Worm (Caenorhabditis elegans) whole organism, L2 larva: ENCODE results near the gene T24D5.2.

Source experiments
- C34F6.9 ChIP-seq: fragments of 150-350 bp; optimal IDR thresholded peaks from 2 replicates; lab custom pipeline; 2014; ENCODE audit warnings: missing biosample characterization, missing genetic modification characterization
- F13H6.1 ChIP-seq: sonication (generic microtip); optimal IDR thresholded peaks from 2 replicates; lab custom pipeline; 2016; ENCODE audit warnings: missing genetic modification characterization, missing compliant biosample characterization
- alr-1 ChIP-seq: fragments of 150-350 bp; optimal IDR thresholded peaks from 2 replicates; lab custom pipeline; 2014; ENCODE audit warnings: missing biosample characterization, missing genetic modification characterization
- ama-1 ChIP-seq: fragments of 150-350 bp; optimal IDR thresholded peaks from 2 replicates; lab custom pipeline; 2018; ENCODE audit warnings: inconsistent platforms
- ceh-16 ChIP-seq: fragments of 150-350 bp; optimal IDR thresholded peaks from 2 replicates; lab custom pipeline; 2014; ENCODE audit warnings: missing biosample characterization, missing genetic modification characterization
- ceh-82 ChIP-seq: fragments of 150-350 bp; optimal IDR thresholded peaks from 2 replicates; lab custom pipeline; 2014; ENCODE audit warnings: missing biosample characterization, missing genetic modification characterization
- crh-2 ChIP-seq: sonication (generic microtip); optimal IDR thresholded peaks from 2 replicates; lab custom pipeline; 2017; ENCODE audit warnings: missing biosample characterization, missing genetic modification characterization
- dmd-4 ChIP-seq: sonication (generic microtip); optimal IDR thresholded peaks from 2 replicates; lab custom pipeline; 2017; ENCODE audit warnings: missing biosample characterization, missing genetic modification characterization
- egl-27 ChIP-seq: sonication (generic microtip); optimal IDR thresholded peaks from 3 replicates; lab custom pipeline; 2017; ENCODE audit warnings: missing biosample characterization, missing genetic modification reagents, missing genetic modification characterization
- elt-1 ChIP-seq: fragments of 150-350 bp; optimal IDR thresholded peaks from 2 replicates; lab custom pipeline; 2014; ENCODE audit warnings: missing biosample characterization, missing genetic modification characterization
- elt-3 ChIP-seq: sonication (generic microtip); optimal IDR thresholded peaks from 2 replicates; lab custom pipeline; 2017; ENCODE audit warnings: missing biosample characterization, missing genetic modification characterization
- fos-1 ChIP-seq: fragments of 150-350 bp; optimal IDR thresholded peaks from 2 replicates; lab custom pipeline; 2014; ENCODE audit warnings: missing biosample characterization, missing genetic modification characterization
- gmeb-1 ChIP-seq: fragments of 150-350 bp; optimal IDR thresholded peaks from 2 replicates; lab custom pipeline; 2014; ENCODE audit warnings: missing biosample characterization, missing genetic modification characterization
- lsy-2 ChIP-seq, 2 experiments: fragments of 150-350 bp in 1 of 2; sonication (generic microtip) in 1 of 2; optimal IDR thresholded peaks; 2 replicates each; lab custom pipeline; 2014 to 2017; ENCODE audit warnings: missing biosample characterization in 2 of 2, missing genetic modification characterization in 2 of 2
- mab-5 ChIP-seq: fragments of 150-350 bp; optimal IDR thresholded peaks from 2 replicates; lab custom pipeline; 2014; ENCODE audit warnings: missing biosample characterization, missing genetic modification characterization
- mbf-1 ChIP-seq: sonication (generic microtip); optimal IDR thresholded peaks from 2 replicates; lab custom pipeline; 2017; ENCODE audit warnings: missing biosample characterization, missing genetic modification characterization
- mdl-1 ChIP-seq, 2 experiments: fragments of 150-350 bp in 1 of 2; sonication (generic microtip) in 1 of 2; optimal IDR thresholded peaks; 2 replicates each; lab custom pipeline; 2017; ENCODE audit warnings: missing biosample characterization in 2 of 2, missing genetic modification characterization in 2 of 2
- nhr-10 ChIP-seq: sonication (generic microtip); optimal IDR thresholded peaks from 2 replicates; lab custom pipeline; 2017; ENCODE audit warnings: missing biosample characterization, missing genetic modification characterization
- nhr-129 ChIP-seq: fragments of 150-350 bp; optimal IDR thresholded peaks from 2 replicates; lab custom pipeline; 2014; ENCODE audit warnings: missing biosample characterization, missing genetic modification characterization
- nhr-21 ChIP-seq: fragments of 150-350 bp; optimal IDR thresholded peaks from 2 replicates; lab custom pipeline; 2014; ENCODE audit warnings: missing biosample characterization, missing genetic modification characterization
- nhr-237 ChIP-seq: fragments of 150-350 bp; optimal IDR thresholded peaks from 2 replicates; lab custom pipeline; 2014; ENCODE audit warnings: missing biosample characterization, missing genetic modification characterization
- nhr-25 ChIP-seq: fragments of 150-350 bp; sonication (generic microtip); optimal IDR thresholded peaks from 3 replicates; lab custom pipeline; 2014; ENCODE audit warnings: missing biosample characterization, missing genetic modification characterization
- peb-1 ChIP-seq: fragments of 150-350 bp; optimal IDR thresholded peaks from 2 replicates; lab custom pipeline; 2014; ENCODE audit warnings: missing biosample characterization, missing genetic modification characterization
- sem-4 ChIP-seq: fragments of 150-350 bp; optimal IDR thresholded peaks from 2 replicates; lab custom pipeline; 2014; ENCODE audit warnings: missing biosample characterization, missing genetic modification reagents, missing genetic modification characterization
- sma-3 ChIP-seq: sonication (generic microtip); optimal IDR thresholded peaks from 2 replicates; lab custom pipeline; 2016; ENCODE audit warnings: missing genetic modification reagents, missing genetic modification characterization, missing compliant biosample characterization
- sma-9 ChIP-seq, 2 experiments: fragments of 150-350 bp in 1 of 2; sonication (generic microtip) in 1 of 2; optimal IDR thresholded peaks; 2 replicates each; lab custom pipeline; 2014 to 2016; ENCODE audit warnings: missing genetic modification characterization in 2 of 2, mild to moderate bottlenecking in 1 of 2, missing biosample characterization in 1 of 2, missing compliant biosample characterization in 1 of 2, missing genetic modification reagents in 1 of 2, moderate library complexity in 1 of 2
- unc-39 ChIP-seq: fragments of 150-350 bp; optimal IDR thresholded peaks from 2 replicates; lab custom pipeline; 2014; ENCODE audit warnings: missing biosample characterization, missing genetic modification characterization
- unc-55 ChIP-seq: fragments of 150-350 bp; sonication (generic microtip); optimal IDR thresholded peaks from 3 replicates; lab custom pipeline; 2014; ENCODE audit warnings: missing biosample characterization, missing genetic modification reagents, missing genetic modification characterization
- unc-62 ChIP-seq: fragments of 150-350 bp; optimal IDR thresholded peaks from 2 replicates; lab custom pipeline; 2014; ENCODE audit warnings: missing biosample characterization, missing genetic modification reagents, missing genetic modification characterization
- ztf-11 ChIP-seq: sonication (generic microtip); optimal IDR thresholded peaks from 2 replicates; lab custom pipeline; 2017; ENCODE audit warnings: missing biosample characterization, missing genetic modification characterization

T24D5.2 gene

ce11 chrX:12630005-12630404, 43.8 kb upstream of the T24D5.2 start:
- TF ChIP-seq lsy-2 (tag; optimal IDR thresholded peaks at IDR 0.05; lab: Kevin White, UChicago) = no peak

- TF ChIP-seq unc-55 (peak; percentile 27), mab-5 (tag; lab: Kevin White, UChicago) (no peak), nhr-237 (no peak), fos-1 (tag; lab: Kevin White, UChicago) (no peak), peb-1 (no peak), F13H6.1 (peak; percentile 30), lsy-2 (tag; optimal IDR thresholded peaks at IDR 0.05; lab: Kevin White, UChicago) (peak in 1 of 2 experiments; percentile 27), nhr-129 (tag; lab: Kevin White, UChicago) (peak; percentile 55), egl-27 (tag; lab: Kevin White, UChicago) (no peak), elt-1 (tag; lab: Kevin White, UChicago) (no peak), ceh-16 (tag; lab: Kevin White, UChicago) (peak; percentile 16), C34F6.9 (tag; lab: Kevin White, UChicago) (peak; percentile 47), sma-9 (GFP tag; optimal IDR thresholded peaks at IDR 0.05; lab: Kevin White, UChicago) (peak; percentile 53), sma-9 (tag; optimal IDR thresholded peaks at IDR 0.05; lab: Kevin White, UChicago) (no peak), mdl-1 (tag; optimal IDR thresholded peaks at IDR 0.05; lab: Kevin White, UChicago) (peak; percentile 71 to 75)
Measured at ce11 chrX:12629257-12629656, 43.0 kb upstream of the T24D5.2 start.

DNA sequence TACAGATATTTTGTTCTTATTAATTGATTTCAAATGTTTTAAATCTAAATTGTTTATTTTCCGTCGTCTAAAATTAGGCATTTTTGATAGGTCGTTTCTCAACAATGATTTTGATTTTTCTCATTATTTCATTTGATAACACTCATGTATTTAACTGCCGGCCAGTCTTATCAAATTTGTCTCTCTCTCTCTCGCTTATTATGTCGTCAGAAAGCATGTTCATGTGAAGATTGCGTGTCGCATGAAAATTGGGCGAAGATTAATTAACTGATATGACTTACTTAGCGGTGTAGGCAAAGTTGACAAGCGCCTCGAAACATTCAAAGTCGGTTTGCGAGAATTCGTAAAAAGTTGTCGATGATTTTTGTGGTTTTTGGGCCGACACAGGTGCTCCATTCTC, 41.5 kb upstream of the T24D5.2 start:
- TF ChIP-seq elt-3 (tag; lab: Kevin White, UChicago) (no peak), fos-1 (tag; lab: Kevin White, UChicago) (peak; percentile 94), mdl-1 (tag; optimal IDR thresholded peaks at IDR 0.05; lab: Kevin White, UChicago) (no peak), gmeb-1 (tag; lab: Kevin White, UChicago) (peak; percentile 22), F13H6.1 (no peak), sma-9 (GFP tag; optimal IDR thresholded peaks at IDR 0.05; lab: Kevin White, UChicago) (peak; percentile 92), sma-9 (tag; optimal IDR thresholded peaks at IDR 0.05; lab: Kevin White, UChicago) (no peak), sem-4 (tag; lab: Kevin White, UChicago) (no peak), sma-3 (peak; percentile 55), unc-55 (no peak), crh-2 (tag; lab: Kevin White, UChicago) (peak; percentile 59), mbf-1 (tag; lab: Kevin White, UChicago) (no peak), ceh-82 (tag; lab: Kevin White, UChicago) (no peak), nhr-21 (tag; lab: Kevin White, UChicago) (peak; percentile 38), ztf-11 (tag; lab: Kevin White, UChicago) (no peak), nhr-129 (tag; lab: Kevin White, UChicago) (peak; percentile 25)

- TF ChIP-seq unc-62 (GFP tag; lab: Kevin White, UChicago) (no peak), nhr-10 (tag; lab: Kevin White, UChicago) (no peak), peb-1 (no peak), unc-39 (tag; lab: Kevin White, UChicago) (no peak), elt-1 (tag; lab: Kevin White, UChicago) (no peak)
Measured at ce11 chrX:12620310-12620709, 34.1 kb upstream of the T24D5.2 start.

DNA sequence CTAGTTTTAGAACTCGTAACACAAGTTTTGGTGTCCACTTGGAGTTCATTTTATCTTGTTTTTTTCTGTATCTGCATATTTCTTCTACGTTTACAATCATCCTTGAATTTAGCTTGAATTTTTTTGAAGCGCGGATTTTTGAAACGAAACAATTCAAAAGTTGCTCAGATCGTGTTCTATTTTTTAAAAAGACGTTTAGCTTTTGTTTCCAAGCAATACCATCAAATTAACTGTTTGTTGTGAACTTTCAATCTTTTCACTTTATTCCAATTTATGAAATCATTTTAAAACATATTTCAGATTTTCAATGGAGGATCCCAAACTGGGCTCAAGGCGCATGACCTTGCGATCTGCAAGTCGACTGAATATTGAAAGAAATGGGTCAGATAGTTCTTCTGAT, 32.9 kb upstream of the T24D5.2 start, which contains the start of gene R09A8.2:
Gene R09A8.2 (plus strand): TSS at position 301 of the 400 bp plus-strand sequence.
- TF ChIP-seq elt-1 (tag; lab: Kevin White, UChicago) (no peak), nhr-25 (tag; lab: Kevin White, UChicago) (no peak), ama-1 (lab: Kevin White, UChicago) (no peak), unc-62 (GFP tag; lab: Kevin White, UChicago) (no peak), nhr-237 (no peak)

DNA sequence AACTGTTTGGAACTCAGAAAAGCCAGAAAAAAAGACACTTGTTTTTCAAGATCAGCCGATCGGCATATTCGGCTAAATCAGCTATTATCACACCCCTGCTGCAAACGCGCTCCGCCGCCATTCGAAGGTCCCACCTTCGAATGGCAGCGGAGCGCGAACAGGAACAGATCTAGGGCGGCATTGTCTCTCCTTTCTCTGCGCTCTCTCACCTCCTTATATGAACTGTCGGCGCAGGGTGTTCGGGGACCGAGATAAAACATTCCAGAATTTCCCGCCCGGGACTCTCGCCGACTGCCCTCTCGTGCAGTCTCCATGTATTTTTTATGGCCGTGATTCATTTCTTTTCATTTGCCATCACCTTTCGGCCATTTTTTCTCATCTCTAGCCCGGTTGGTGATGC, 32.2 kb upstream of the T24D5.2 start:
- TF ChIP-seq sma-9 (GFP tag; optimal IDR thresholded peaks at IDR 0.05; lab: Kevin White, UChicago) (no peak), sma-9 (tag; optimal IDR thresholded peaks at IDR 0.05; lab: Kevin White, UChicago) (no peak), dmd-4 (no peak), alr-1 (tag; lab: Kevin White, UChicago) (no peak), nhr-10 (tag; lab: Kevin White, UChicago) (no peak)
